Fruit fly (Drosophila melanogaster) whole organism, embryonic: Measurements from ENCODE around the gene Pk34A.

Experiments
- CG10654 ChIP-seq: fragments of 200-800 bp; sonication (Bioruptor generic); optimal IDR thresholded peaks from 2 replicates; lab custom pipeline; 2016; ENCODE audit warnings: missing biosample characterization, missing genetic modification characterization
- CG11723 ChIP-seq: fragments of 200-800 bp; sonication (Bioruptor generic); optimal IDR thresholded peaks from 2 replicates; lab custom pipeline; 2017; ENCODE audit warnings: missing biosample characterization, mild to moderate bottlenecking, missing genetic modification characterization
- CG12155 ChIP-seq: fragments of 200-800 bp; sonication (Bioruptor generic); optimal IDR thresholded peaks from 3 replicates; lab custom pipeline; 2016; ENCODE audit warnings: missing biosample characterization, missing genetic modification characterization
- CG14441 ChIP-seq: fragments of 200-800 bp; sonication (Bioruptor generic); IDR thresholded peaks from 2 replicates; pipeline ENCODE4 v1.3.6; 2022; ENCODE audit warnings: missing biosample characterization, missing genetic modification characterization
- CG1603 ChIP-seq: fragments of 200-800 bp; sonication (Bioruptor generic); optimal IDR thresholded peaks from 2 replicates; lab custom pipeline; 2019; ENCODE audit warnings: missing biosample characterization, mild to moderate bottlenecking, missing genetic modification characterization, moderate library complexity
- CG17612 ChIP-seq: fragments of 200-800 bp; sonication (Bioruptor generic); IDR thresholded peaks from 2 replicates; pipeline ENCODE4 v1.3.6; 2022; ENCODE audit warnings: missing biosample characterization, missing genetic modification characterization
- CG2678 ChIP-seq: fragments of 200-800 bp; sonication (Bioruptor generic); optimal IDR thresholded peaks from 3 replicates; lab custom pipeline; 2019; ENCODE audit warnings: missing biosample characterization, mild to moderate bottlenecking, missing genetic modification characterization, moderate library complexity
- CG2889 ChIP-seq: fragments of 200-800 bp; sonication (Bioruptor generic); IDR thresholded peaks from 3 replicates; pipeline ENCODE4 v1.3.6; 2022; ENCODE audit warnings: missing biosample characterization, missing genetic modification characterization
- CG32772 ChIP-seq: fragments of 200-800 bp; sonication (Bioruptor generic); IDR thresholded peaks from 2 replicates; pipeline ENCODE4 v1.3.6; 2022; ENCODE audit warnings: missing biosample characterization, missing genetic modification characterization
- CG3281 ChIP-seq: fragments of 200-800 bp; sonication (Bioruptor generic); optimal IDR thresholded peaks from 3 replicates; lab custom pipeline; 2017; ENCODE audit warnings: missing biosample characterization, mild to moderate bottlenecking, missing genetic modification characterization
- CG34422 ChIP-seq: fragments of 200-800 bp; sonication (Bioruptor generic); IDR thresholded peaks from 3 replicates; pipeline ENCODE4 v1.3.6; 2022; ENCODE audit warnings: missing biosample characterization, missing genetic modification characterization
- CG3726 ChIP-seq: fragments of 200-800 bp; sonication (Bioruptor generic); IDR thresholded peaks from 3 replicates; pipeline ENCODE4, ENCODE4 v1.3.6; 2022; ENCODE audit warnings: missing biosample characterization, missing genetic modification characterization
- CG6689 ChIP-seq: fragments of 200-800 bp; sonication (Bioruptor generic); IDR thresholded peaks from 2 replicates; pipeline ENCODE4 v1.3.6; 2022; ENCODE audit warnings: missing biosample characterization, missing genetic modification characterization
- CG9215 ChIP-seq: fragments of 200-800 bp; sonication (Bioruptor generic); IDR thresholded peaks from 2 replicates; pipeline ENCODE4 v1.3.6; 2022; ENCODE audit warnings: missing biosample characterization, missing genetic modification characterization
- Dll ChIP-seq: fragments of 200-800 bp; sonication (Bioruptor generic); IDR thresholded peaks from 4 replicates; pipeline ENCODE4 v1.3.6; 2022; ENCODE audit warnings: missing biosample characterization, missing genetic modification characterization; ENCODE audit not compliant: partially characterized antibody
- Doc3 ChIP-seq: fragments of 200-800 bp; sonication (Bioruptor generic); IDR thresholded peaks from 3 replicates; pipeline ENCODE4 v1.3.6; 2022; ENCODE audit warnings: missing biosample characterization, missing genetic modification characterization; ENCODE audit not compliant: partially characterized antibody
- ERR ChIP-seq: fragments of 200-800 bp; sonication (Bioruptor generic); optimal IDR thresholded peaks from 2 replicates; lab custom pipeline; 2016; ENCODE audit warnings: missing biosample characterization, missing genetic modification characterization
- Fer2 ChIP-seq: fragments of 200-800 bp; sonication (Bioruptor generic); optimal IDR thresholded peaks from 2 replicates; lab custom pipeline; 2018; ENCODE audit warnings: missing biosample characterization, mild to moderate bottlenecking, missing genetic modification characterization, moderate library complexity
- HmgD ChIP-seq: fragments of 200-800 bp; sonication (Bioruptor generic); optimal IDR thresholded peaks from 3 replicates; lab custom pipeline; 2016; ENCODE audit warnings: missing biosample characterization, missing genetic modification characterization
- Lhr ChIP-seq: fragments of 200-800 bp; sonication (Bioruptor generic); optimal IDR thresholded peaks from 3 replicates; lab custom pipeline; 2017; ENCODE audit warnings: mild to moderate bottlenecking, missing biosample characterization, missing genetic modification reagents, missing genetic modification characterization
- MESR4 ChIP-seq: fragments of 200-800 bp; sonication (Bioruptor generic); optimal IDR thresholded peaks from 2 replicates; lab custom pipeline; 2018; ENCODE audit warnings: missing biosample characterization, mild to moderate bottlenecking, missing genetic modification characterization, moderate library complexity
- Mad ChIP-seq: fragments of 200-800 bp; sonication (Bioruptor generic); optimal IDR thresholded peaks from 2 replicates; lab custom pipeline; 2016; ENCODE audit warnings: missing biosample characterization, missing genetic modification characterization
- NFAT ChIP-seq: fragments of 200-800 bp; sonication (Bioruptor generic); IDR thresholded peaks from 2 replicates; pipeline ENCODE4 v1.3.6; 2022; ENCODE audit warnings: missing biosample characterization, missing genetic modification characterization
- Nf-YB ChIP-seq: fragments of 200-800 bp; sonication (Bioruptor generic); optimal IDR thresholded peaks from 3 replicates; lab custom pipeline; 2019; ENCODE audit warnings: missing biosample characterization, mild to moderate bottlenecking, missing genetic modification characterization, moderate library complexity
- Optix ChIP-seq: fragments of 200-800 bp; sonication (Bioruptor generic); IDR thresholded peaks from 3 replicates; pipeline ENCODE4 v1.3.6; 2022; ENCODE audit warnings: missing biosample characterization, missing genetic modification characterization
- PHDP ChIP-seq: fragments of 200-800 bp; sonication (Bioruptor generic); optimal IDR thresholded peaks from 3 replicates; lab custom pipeline; 2018; ENCODE audit warnings: missing biosample characterization, mild to moderate bottlenecking, missing genetic modification characterization, moderate library complexity
- Pdp1 ChIP-seq, 2 experiments: fragments of 200-800 bp; sonication (Bioruptor generic); optimal IDR thresholded peaks; 3 replicates each; lab custom pipeline; 2016; ENCODE audit warnings: missing biosample characterization in 2 of 2, missing genetic modification characterization in 2 of 2, mild to moderate bottlenecking in 1 of 2, moderate library complexity in 1 of 2
- amos ChIP-seq: fragments of 200-800 bp; sonication (Bioruptor generic); IDR thresholded peaks from 2 replicates; pipeline ENCODE4 v1.3.6; 2022; ENCODE audit warnings: missing biosample characterization, missing genetic modification characterization; ENCODE audit not compliant: partially characterized antibody
- ap ChIP-seq: fragments of 200-800 bp; sonication (Bioruptor generic); IDR thresholded peaks from 2 replicates; pipeline ENCODE4 v1.3.6; 2022; ENCODE audit warnings: missing biosample characterization, missing genetic modification characterization
- bbx ChIP-seq: fragments of 200-800 bp; sonication (Bioruptor generic); IDR thresholded peaks from 2 replicates; pipeline ENCODE4 v1.3.6; 2022; ENCODE audit warnings: missing biosample characterization, missing genetic modification characterization; ENCODE audit not compliant: partially characterized antibody
- btn ChIP-seq: fragments of 200-800 bp; sonication (Bioruptor generic); optimal IDR thresholded peaks from 2 replicates; lab custom pipeline; 2016; ENCODE audit warnings: missing biosample characterization, missing genetic modification characterization
- crp ChIP-seq, 2 experiments: fragments of 200-800 bp; sonication (Bioruptor generic); optimal IDR thresholded peaks; 2 replicates in 1 of 2; 3 replicates in 1 of 2; lab custom pipeline; 2017; ENCODE audit warnings: missing biosample characterization in 2 of 2, missing genetic modification characterization in 2 of 2, mild to moderate bottlenecking in 1 of 2, moderate library complexity in 1 of 2
- eve ChIP-seq, 2 experiments: fragments of >200 bp; optimal IDR thresholded peaks; 2 replicates each; lab custom pipeline; 2017; ENCODE audit warnings: missing biosample characterization in 2 of 2, missing genetic modification characterization in 2 of 2
- eyg ChIP-seq: fragments of 200-800 bp; sonication (Bioruptor generic); optimal IDR thresholded peaks from 3 replicates; lab custom pipeline; 2016; ENCODE audit warnings: missing biosample characterization, missing genetic modification characterization
- fd64A ChIP-seq: fragments of 200-800 bp; sonication (Bioruptor generic); optimal IDR thresholded peaks from 3 replicates; lab custom pipeline; 2018; ENCODE audit warnings: missing biosample characterization, mild to moderate bottlenecking, missing genetic modification characterization
- grau ChIP-seq: fragments of 200-800 bp; optimal IDR thresholded peaks from 3 replicates; lab custom pipeline; 2019; ENCODE audit warnings: missing biosample characterization, mild to moderate bottlenecking, missing genetic modification characterization, moderate library complexity
- ham ChIP-seq: fragments of 200-800 bp; sonication (Bioruptor generic); IDR thresholded peaks from 2 replicates; pipeline ENCODE4 v1.3.6; 2022; ENCODE audit warnings: missing biosample characterization, missing genetic modification characterization
- jigr1 ChIP-seq: fragments of 200-800 bp; sonication (Bioruptor generic); IDR thresholded peaks from 3 replicates; pipeline ENCODE4 v1.3.6; 2022; ENCODE audit warnings: missing biosample characterization, missing genetic modification characterization
- kay ChIP-seq: fragments of 200-800 bp; sonication (Bioruptor generic); optimal IDR thresholded peaks from 2 replicates; lab custom pipeline; 2016; ENCODE audit warnings: missing biosample characterization, missing genetic modification characterization
- kni ChIP-seq: fragments of 200-800 bp; sonication (Bioruptor generic); optimal IDR thresholded peaks from 3 replicates; lab custom pipeline; 2017; ENCODE audit warnings: mild to moderate bottlenecking, missing biosample characterization, missing genetic modification reagents, missing genetic modification characterization
- lbe ChIP-seq: fragments of 200-800 bp; sonication (Bioruptor generic); optimal IDR thresholded peaks from 2 replicates; lab custom pipeline; 2016; ENCODE audit warnings: missing biosample characterization, mild to moderate bottlenecking, missing genetic modification characterization
- mirr ChIP-seq: fragments of 200-800 bp; sonication (Bioruptor generic); optimal IDR thresholded peaks from 3 replicates; lab custom pipeline; 2018; ENCODE audit warnings: missing biosample characterization, mild to moderate bottlenecking, missing genetic modification characterization
- onecut ChIP-seq: fragments of 200-800 bp; sonication (Bioruptor generic); IDR thresholded peaks from 2 replicates; pipeline ENCODE4 v1.3.6; 2022; ENCODE audit warnings: missing biosample characterization, missing genetic modification characterization
- sc ChIP-seq, 3 experiments: fragments of >200 bp in 2 of 3; fragments of 200-800 bp in 1 of 3; sonication (Bioruptor generic) in 1 of 3; optimal IDR thresholded peaks; 2 replicates in 2 of 3; 3 replicates in 1 of 3; lab custom pipeline; 2017; ENCODE audit warnings: mild to moderate bottlenecking in 1 of 3, missing biosample characterization in 1 of 3, missing genetic modification characterization in 1 of 3, missing genetic modification reagents in 1 of 3
- sim ChIP-seq: fragments of 200-800 bp; sonication (Bioruptor generic); IDR thresholded peaks from 2 replicates; pipeline ENCODE4 v1.3.6; 2022; ENCODE audit warnings: missing biosample characterization, missing genetic modification characterization
- ssp ChIP-seq: fragments of 200-800 bp; sonication (Bioruptor generic); IDR thresholded peaks from 2 replicates; pipeline ENCODE4 v1.3.6; 2022; ENCODE audit warnings: missing biosample characterization, missing genetic modification characterization
- tll ChIP-seq, 2 experiments: fragments of 200-800 bp in 1 of 2; fragments of >200 bp in 1 of 2; sonication (Bioruptor generic) in 1 of 2; optimal IDR thresholded peaks; 2 replicates each; lab custom pipeline; 2017 to 2019; ENCODE audit warnings: missing biosample characterization in 2 of 2, missing genetic modification characterization in 2 of 2, mild to moderate bottlenecking in 1 of 2, moderate library complexity in 1 of 2
- trh ChIP-seq: fragments of 200-800 bp; sonication (Bioruptor generic); optimal IDR thresholded peaks from 2 replicates; lab custom pipeline; 2016; ENCODE audit warnings: missing biosample characterization, missing genetic modification characterization
- ttk ChIP-seq: fragments of 200-800 bp; sonication (Bioruptor generic); IDR thresholded peaks from 2 replicates; pipeline ENCODE4 v2.1.2; 2022; ENCODE audit warnings: missing biosample characterization, missing genetic modification characterization

The Pk34A gene

DNA sequence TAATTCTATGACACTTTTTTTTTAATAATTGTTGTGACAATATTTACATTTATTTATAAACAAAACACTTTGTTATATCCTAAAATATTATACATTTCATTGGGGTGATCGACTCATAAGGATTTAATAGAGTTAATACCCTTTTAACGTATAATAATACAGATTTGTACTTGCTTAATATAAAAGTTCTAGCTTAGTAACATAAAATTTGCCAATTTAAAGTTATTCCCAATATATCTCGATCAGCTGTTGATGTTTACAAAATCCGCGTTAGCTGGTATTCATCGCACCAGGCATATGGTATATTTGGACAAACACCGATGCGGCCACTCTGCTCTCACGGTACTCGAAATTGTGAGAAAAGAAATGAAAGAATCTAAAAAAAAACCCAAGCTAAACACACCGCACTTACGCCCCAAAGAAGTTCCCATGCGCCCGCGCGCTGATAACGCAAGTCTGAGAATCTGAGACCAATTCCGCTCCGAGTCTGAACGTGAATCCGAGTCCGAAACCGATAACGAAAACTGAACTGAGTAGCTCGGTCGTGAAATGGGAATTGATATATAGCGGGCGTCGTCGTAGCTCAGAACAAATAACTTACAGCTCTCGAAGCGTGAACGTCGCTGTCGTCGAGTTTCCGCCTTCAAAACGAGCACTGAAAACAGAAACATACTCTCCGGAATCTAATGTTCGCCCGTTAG, 45.0 kb downstream of the Pk34A start, which contains the start of gene Pect (continued):
- TF ChIP-seq fd64A (GFP tag; lab: Kevin White, UChicago): no peak
- TF ChIP-seq tll (GFP tag; optimal IDR thresholded peaks at IDR 0.05; lab: Kevin White, UChicago): peak in 1 of 2 experiments; percentile 14
- no peak for TF ChIP-seq NFAT (GFP tag; lab: Robert Waterston, UW)
- peak; percentile 34 for TF ChIP-seq HmgD (GFP tag; lab: Kevin White, UChicago)
- peak; percentile 64 for TF ChIP-seq amos (GFP tag; lab: Robert Waterston, UW)
- no peak for TF ChIP-seq Pdp1 (GFP tag; optimal IDR thresholded peaks at IDR 0.05; lab: Kevin White, UChicago)
- no peak for TF ChIP-seq sim
- TF ChIP-seq onecut (GFP tag; lab: Robert Waterston, UW): no peak; the same call in 1 of the 2 replicates
- no peak for TF ChIP-seq kay (GFP tag; lab: Kevin White, UChicago)
- no peak for TF ChIP-seq eyg (GFP tag; lab: Kevin White, UChicago)
- TF ChIP-seq Doc3 (GFP tag; lab: Robert Waterston, UW): 0 out of 3 replicates have a peak, but pooled peaks have one; percentile 36
- TF ChIP-seq eve (GFP tag; optimal IDR thresholded peaks at IDR 0.05; lab: Kevin White, UChicago): no peak
- no peak for TF ChIP-seq CG11723 (GFP tag; lab: Kevin White, UChicago)
- no peak for TF ChIP-seq Optix (GFP tag; lab: Robert Waterston, UW)
- TF ChIP-seq kni (GFP tag; lab: Kevin White, UChicago): no peak
- TF ChIP-seq bbx (GFP tag; lab: Robert Waterston, UW): peak; percentile 49
- no peak for TF ChIP-seq trh (GFP tag; lab: Kevin White, UChicago)
- peak; percentile 20 for TF ChIP-seq grau (tag; lab: Kevin White, UChicago)
- peak; percentile 60 for TF ChIP-seq Lhr
- TF ChIP-seq ERR (GFP tag; lab: Kevin White, UChicago): peak; percentile 7
- no peak for TF ChIP-seq lbe (GFP tag; lab: Kevin White, UChicago)
- no peak for TF ChIP-seq Fer2 (tag; lab: Kevin White, UChicago)
- peak; percentile 82 to 95 for TF ChIP-seq crp (GFP tag; optimal IDR thresholded peaks at IDR 0.05; lab: Kevin White, UChicago)
- no peak for TF ChIP-seq CG32772
- peak; percentile 34; the same call in 1 of the 2 replicates for TF ChIP-seq ham
- peak; percentile 15; the same call in 1 of the 3 replicates for TF ChIP-seq CG34422 (GFP tag; lab: Robert Waterston, UW)
- TF ChIP-seq CG10654: no peak
- no peak; the same call in 1 of the 2 replicates for TF ChIP-seq CG6689
- TF ChIP-seq ssp (GFP tag; lab: Robert Waterston, UW): no peak
- peak; percentile 83 for TF ChIP-seq MESR4
- TF ChIP-seq CG2678 (tag; lab: Kevin White, UChicago): no peak
- TF ChIP-seq Mad: no peak
- TF ChIP-seq CG1603 (tag; lab: Kevin White, UChicago): no peak
- no peak for TF ChIP-seq CG3726 (GFP tag; lab: Robert Waterston, UW)
- no peak for TF ChIP-seq sc (optimal IDR thresholded peaks at IDR 0.05; lab: Kevin White, UChicago)
- TF ChIP-seq sc (GFP tag; optimal IDR thresholded peaks at IDR 0.05; lab: Kevin White, UChicago): no peak
- no peak for TF ChIP-seq btn (GFP tag; lab: Kevin White, UChicago)
- TF ChIP-seq CG9215: no peak
- TF ChIP-seq mirr (GFP tag; lab: Kevin White, UChicago): peak; percentile 49
- no peak for TF ChIP-seq ttk (GFP tag; lab: Robert Waterston, UW)
- no peak for TF ChIP-seq ap (GFP tag; lab: Robert Waterston, UW)
- TF ChIP-seq CG3281 (GFP tag; lab: Kevin White, UChicago): no peak
- TF ChIP-seq PHDP: no peak
- peak; percentile 8 for TF ChIP-seq CG12155 (GFP tag; lab: Kevin White, UChicago)
- peak; percentile 62; the same call in 2 of the 4 replicates for TF ChIP-seq Dll
- TF ChIP-seq CG2889 (GFP tag; lab: Robert Waterston, UW): no peak
- TF ChIP-seq jigr1: no peak
- no peak for TF ChIP-seq CG14441 (GFP tag; lab: Robert Waterston, UW)
- no peak for TF ChIP-seq Nf-YB
- no peak for TF ChIP-seq CG17612 (GFP tag; lab: Robert Waterston, UW)
